Worm (Caenorhabditis elegans): ENCODE results near the gene erfa-3.
A peak's percentile ranks its signal among the peaks of the same experiment; 100 is the strongest.

The erfa-3 gene

DNA sequence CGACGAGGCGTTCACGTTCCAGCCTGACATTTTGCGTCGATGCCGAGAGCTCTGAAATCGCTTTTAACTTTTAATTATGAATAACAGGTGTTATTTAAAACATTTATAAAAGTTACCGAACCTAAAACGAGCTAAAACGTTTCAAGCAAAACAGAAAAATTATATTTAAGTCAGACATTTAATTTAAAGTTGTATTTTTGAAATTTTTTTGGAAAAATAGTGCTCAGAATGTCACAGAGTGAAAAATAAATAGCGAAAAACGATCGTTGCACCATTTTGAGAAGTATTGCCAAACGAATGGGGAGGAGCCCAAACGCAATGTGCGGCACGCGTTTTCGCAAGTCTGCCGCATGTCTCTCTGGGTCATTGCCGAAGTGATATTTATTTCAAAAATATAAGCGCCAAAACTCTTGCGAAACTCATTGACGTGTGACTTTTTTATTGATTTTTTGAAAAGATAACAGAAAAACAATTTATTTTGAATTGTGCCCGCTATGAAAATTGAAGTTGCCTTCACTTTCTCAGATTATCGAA is at the start of gene erfa-3:
TSS of gene erfa-3 (minus strand) at position 51 of the 534 bp plus-strand sequence.
- TF ChIP-seq dmd-4 (tag; optimal IDR thresholded peaks at IDR 0.05; ENCODE audit: borderline replicate concordance) (peak; percentile 32), pax-1 (tag; optimal IDR thresholded peaks at IDR 0.05) (peak; percentile 63), sox-4 (tag; optimal IDR thresholded peaks at IDR 0.05) (peak; percentile 72), C08G9.2 (tag; optimal IDR thresholded peaks at IDR 0.05) (peak; percentile 62), hlh-8 (tag; optimal IDR thresholded peaks at IDR 0.05) (peak; percentile 68), pqm-1 (tag; optimal IDR thresholded peaks at IDR 0.05) (no peak), Y22D7AL.16 (tag; optimal IDR thresholded peaks at IDR 0.05) (peak; percentile 52), tbx-7 (tag; optimal IDR thresholded peaks at IDR 0.05) (peak; percentile 44), che-1 (tag; optimal IDR thresholded peaks at IDR 0.05) (peak; percentile 65), ceh-19 (GFP tag; optimal IDR thresholded peaks at IDR 0.05) (peak; percentile 82), odd-2 (tag; optimal IDR thresholded peaks at IDR 0.05) (peak; percentile 68), ref-2 (tag; optimal IDR thresholded peaks at IDR 0.05) (peak; percentile 84), lim-6 (tag; optimal IDR thresholded peaks at IDR 0.05) (peak; percentile 49), hlh-6 (tag; optimal IDR thresholded peaks at IDR 0.05) (peak; percentile 72), ceh-9 (tag; optimal IDR thresholded peaks at IDR 0.05) (no peak), ahr-1 (tag; optimal IDR thresholded peaks at IDR 0.05) (peak; percentile 57), unc-42 (tag; optimal IDR thresholded peaks at IDR 0.05) (no peak), unc-3 (GFP tag; conservative IDR thresholded peaks at IDR 0.05) (no peak), unc-3 (tag; optimal IDR thresholded peaks at IDR 0.05) (peak; percentile 68), fkh-6 (tag; optimal IDR thresholded peaks at IDR 0.05) (peak; percentile 73), zip-5 (tag; optimal IDR thresholded peaks at IDR 0.05) (peak; percentile 37), pha-4 (tag; optimal IDR thresholded peaks at IDR 0.05) (no peak), ceh-24 (tag; optimal IDR thresholded peaks at IDR 0.05) (peak; percentile 51), ceh-45 (GFP tag; IDR thresholded peaks at IDR 0.05) (peak; percentile 24; the same call in 1 of the 2 replicates), F13H6.1 (tag; optimal IDR thresholded peaks at IDR 0.05) (peak; percentile 63), mec-3 (tag; optimal IDR thresholded peaks at IDR 0.05; ENCODE audit: borderline replicate concordance) (no peak), ceh-34 (tag; optimal IDR thresholded peaks at IDR 0.05) (peak; percentile 84), pha-2 (tag; optimal IDR thresholded peaks at IDR 0.05) (peak; percentile 85), ztf-16 (tag; optimal IDR thresholded peaks at IDR 0.05) (peak; percentile 63), nhr-11 (tag; optimal IDR thresholded peaks at IDR 0.05) (no peak), sdc-2 (tag; optimal IDR thresholded peaks at IDR 0.05) (peak; percentile 60), syd-9 (tag; optimal IDR thresholded peaks at IDR 0.05) (peak; percentile 73), ceh-14 (tag; optimal IDR thresholded peaks at IDR 0.05) (peak; percentile 91), ama-1 (optimal IDR thresholded peaks at IDR 0.05) (no peak), pat-9 (tag; optimal IDR thresholded peaks at IDR 0.05) (peak; percentile 75), ceh-22 (tag; optimal IDR thresholded peaks at IDR 0.05) (no peak), lin-11 (tag; optimal IDR thresholded peaks at IDR 0.05) (peak; percentile 54), ttx-3 (tag; optimal IDR thresholded peaks at IDR 0.05) (peak; percentile 81), pros-1 (tag; optimal IDR thresholded peaks at IDR 0.05) (no peak), madf-2 (tag; optimal IDR thresholded peaks at IDR 0.05) (peak; percentile 67), pag-3 (tag; optimal IDR thresholded peaks at IDR 0.05; ENCODE audit: borderline replicate concordance) (no peak), ceh-2 (tag; optimal IDR thresholded peaks at IDR 0.05) (peak; percentile 65), elt-2 (tag; optimal IDR thresholded peaks at IDR 0.05) (peak; percentile 90), K09A11.1 (tag; optimal IDR thresholded peaks at IDR 0.05; ENCODE audit: insufficient read depth) (peak; percentile 87), hlh-15 (tag; optimal IDR thresholded peaks at IDR 0.05) (peak; percentile 75), K02D7.2 (tag; optimal IDR thresholded peaks at IDR 0.05) (peak; percentile 73), unc-86 (tag; optimal IDR thresholded peaks at IDR 0.05) (peak; percentile 74), dve-1 (tag; optimal IDR thresholded peaks at IDR 0.05) (no peak), unc-55 (GFP tag; optimal IDR thresholded peaks at IDR 0.05) (no peak), eyg-1 (tag; optimal IDR thresholded peaks at IDR 0.05) (no peak), fax-1 (tag; optimal IDR thresholded peaks at IDR 0.05) (peak; percentile 76), ceh-30 (tag; optimal IDR thresholded peaks at IDR 0.05) (no peak), hlh-30 (tag; optimal IDR thresholded peaks at IDR 0.05; ENCODE audit: insufficient read depth) (peak; percentile 49)
